Worm (Caenorhabditis elegans): Measurements from ENCODE around the gene cey-4.

cey-4 gene

DNA sequence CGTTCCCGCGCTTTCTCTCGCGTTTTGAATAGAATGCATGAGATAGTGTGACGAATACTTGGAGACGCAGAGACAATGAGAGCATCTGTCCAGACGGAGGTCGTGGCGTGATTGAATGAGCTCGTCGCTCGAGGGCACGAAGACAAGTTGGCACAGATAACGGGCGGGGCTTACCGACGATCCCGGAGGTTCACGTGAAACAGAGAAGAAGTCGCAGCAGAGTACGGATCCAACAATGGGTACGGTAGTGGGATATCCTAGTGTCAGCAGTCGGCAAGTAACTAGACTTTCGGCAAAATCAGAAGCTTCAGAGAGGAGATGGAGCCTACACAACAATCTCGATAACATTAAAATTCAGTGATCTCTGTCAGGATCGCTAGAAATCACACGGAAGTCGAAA lies 48.7 kb downstream of the cey-4 start:
- TF ChIP-seq elt-1 (tag; optimal IDR thresholded peaks at IDR 0.05) (no peak), nhr-11 (tag; optimal IDR thresholded peaks at IDR 0.05) (peak; percentile 83), fkh-2 (tag; optimal IDR thresholded peaks at IDR 0.05) (no peak), eor-1 (tag; optimal IDR thresholded peaks at IDR 0.05) (no peak), nfya-1 (tag; optimal IDR thresholded peaks at IDR 0.05; ENCODE audit: insufficient read depth) (peak; percentile 57), ZK546.5 (tag; optimal IDR thresholded peaks at IDR 0.05) (no peak), sea-2 (GFP tag; optimal IDR thresholded peaks at IDR 0.05) (no peak), skn-1 (tag; optimal IDR thresholded peaks at IDR 0.05) (no peak), daf-12 (tag; optimal IDR thresholded peaks at IDR 0.05) (no peak), ceh-28 (tag; optimal IDR thresholded peaks at IDR 0.05) (no peak), nhr-12 (tag; optimal IDR thresholded peaks at IDR 0.05) (no peak), nhr-67 (tag; optimal IDR thresholded peaks at IDR 0.05) (no peak), egl-27 (tag; optimal IDR thresholded peaks at IDR 0.05) (no peak), nhr-28 (tag; optimal IDR thresholded peaks at IDR 0.05) (no peak), ztf-11 (tag; optimal IDR thresholded peaks at IDR 0.05) (no peak), ceh-9 (tag; optimal IDR thresholded peaks at IDR 0.05) (no peak), snpc-4 (tag; optimal IDR thresholded peaks at IDR 0.05) (no peak), zag-1 (tag; optimal IDR thresholded peaks at IDR 0.05) (no peak), R02D3.7 (tag; optimal IDR thresholded peaks at IDR 0.05) (no peak), nhr-23 (tag; optimal IDR thresholded peaks at IDR 0.05) (no peak), jun-1 (tag; optimal IDR thresholded peaks at IDR 0.05) (no peak), mdl-1 (tag; optimal IDR thresholded peaks at IDR 0.05) (no peak), egl-5 (tag; optimal IDR thresholded peaks at IDR 0.05) (peak; percentile 5), lin-39 (tag; optimal IDR thresholded peaks at IDR 0.05) (peak; percentile 29), unc-39 (tag; optimal IDR thresholded peaks at IDR 0.05) (no peak), fkh-10 (GFP tag; optimal IDR thresholded peaks at IDR 0.05) (no peak), ceh-16 (tag; optimal IDR thresholded peaks at IDR 0.05) (no peak), nhr-237 (tag; optimal IDR thresholded peaks at IDR 0.05) (no peak), ceh-82 (tag; optimal IDR thresholded peaks at IDR 0.05) (no peak), pha-4 (tag; optimal IDR thresholded peaks at IDR 0.05) (no peak), ama-1 (optimal IDR thresholded peaks at IDR 0.05) (peak; percentile 7)

DNA sequence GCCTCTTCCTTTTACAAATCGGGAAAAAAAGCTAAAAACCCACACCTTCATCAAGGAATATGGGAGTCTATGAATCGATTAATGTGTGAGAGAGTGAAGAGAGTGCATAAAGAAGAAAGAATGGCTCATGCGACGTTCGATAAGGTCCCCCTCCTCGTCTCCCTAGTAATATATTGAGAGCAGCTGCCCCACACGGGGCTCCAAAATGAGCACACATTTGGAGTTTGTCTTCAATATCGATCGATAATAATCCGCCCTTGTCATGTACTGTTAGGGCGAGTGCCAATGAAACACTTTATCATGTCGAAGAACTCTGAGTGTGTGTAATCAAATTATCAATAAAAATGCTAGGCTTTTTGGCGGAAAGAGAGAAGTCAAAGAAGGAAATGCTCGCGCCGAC lies 49.2 kb downstream of the cey-4 start:
- TF ChIP-seq ama-1 (optimal IDR thresholded peaks at IDR 0.05): peak; percentile 22
- TF ChIP-seq eor-1 (tag; optimal IDR thresholded peaks at IDR 0.05): no peak
- peak; percentile 34 for TF ChIP-seq pha-4 (tag; optimal IDR thresholded peaks at IDR 0.05)
- TF ChIP-seq elt-2 (tag; optimal IDR thresholded peaks at IDR 0.05): peak; percentile 50
- TF ChIP-seq hmg-11 (tag; optimal IDR thresholded peaks at IDR 0.05): no peak

DNA sequence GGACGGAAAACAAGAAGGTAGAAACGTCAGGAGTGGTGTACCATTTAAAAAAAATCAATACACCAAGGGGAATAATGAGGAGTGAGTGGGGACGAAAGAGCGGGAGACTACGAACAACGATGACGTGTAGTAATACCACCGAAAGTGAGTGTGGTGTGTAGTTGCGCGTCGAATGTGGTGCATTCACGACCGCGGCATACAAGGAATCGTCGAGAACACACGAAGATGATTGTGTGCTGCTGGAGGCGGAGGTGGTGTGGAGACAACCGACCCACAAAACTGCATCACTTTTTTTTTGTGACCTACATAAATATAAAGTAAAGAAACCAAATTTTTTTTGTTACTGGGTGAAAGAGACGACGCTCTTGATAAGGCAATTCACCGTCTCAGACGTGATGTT lies 50.1 kb downstream of the cey-4 start:
- peak; percentile 75 for TF ChIP-seq nfya-1 (tag; optimal IDR thresholded peaks at IDR 0.05; ENCODE audit: insufficient read depth)
- peak; percentile 70 for TF ChIP-seq lin-39 (tag; optimal IDR thresholded peaks at IDR 0.05)
- no peak for TF ChIP-seq ceh-16 (tag; optimal IDR thresholded peaks at IDR 0.05)
- no peak for TF ChIP-seq elt-3 (tag; optimal IDR thresholded peaks at IDR 0.05)
- TF ChIP-seq lin-15B (tag; optimal IDR thresholded peaks at IDR 0.05): peak; percentile 60
- TF ChIP-seq skn-1 (tag; optimal IDR thresholded peaks at IDR 0.05): peak; percentile 57
- peak; percentile 66 for TF ChIP-seq lsy-12 (tag; optimal IDR thresholded peaks at IDR 0.05)
- peak; percentile 58 for TF ChIP-seq hmg-11 (tag; optimal IDR thresholded peaks at IDR 0.05)
- peak; percentile 77 for TF ChIP-seq nhr-25 (tag; optimal IDR thresholded peaks at IDR 0.05)
- TF ChIP-seq ama-1 (optimal IDR thresholded peaks at IDR 0.05): peak; percentile 50
- TF ChIP-seq jun-1 (tag; optimal IDR thresholded peaks at IDR 0.05): peak; percentile 39
- no peak for TF ChIP-seq elt-1 (tag; optimal IDR thresholded peaks at IDR 0.05)
- peak; percentile 82 for TF ChIP-seq nhr-23 (tag; optimal IDR thresholded peaks at IDR 0.05)
- TF ChIP-seq snpc-4 (tag; optimal IDR thresholded peaks at IDR 0.05): peak; percentile 57
- TF ChIP-seq ceh-28 (tag; optimal IDR thresholded peaks at IDR 0.05): peak; percentile 33
- TF ChIP-seq nhr-76 (tag; optimal IDR thresholded peaks at IDR 0.05): no peak
- TF ChIP-seq fkh-10 (GFP tag; optimal IDR thresholded peaks at IDR 0.05): no peak
- peak; percentile 58 for TF ChIP-seq elt-2 (tag; optimal IDR thresholded peaks at IDR 0.05)
- peak; percentile 55 for TF ChIP-seq pha-4 (tag; optimal IDR thresholded peaks at IDR 0.05)
- TF ChIP-seq pqm-1 (tag; optimal IDR thresholded peaks at IDR 0.05): peak; percentile 65
- no peak for TF ChIP-seq nhr-11 (tag; optimal IDR thresholded peaks at IDR 0.05)
- no peak for TF ChIP-seq ztf-11 (tag; optimal IDR thresholded peaks at IDR 0.05)
